Worm (Caenorhabditis elegans) whole organism, L1 larva: ENCODE results near the gene F28C6.5.

Experiments
- dpl-1 ChIP-seq, 3 experiments: fragments of 150-350 bp in 2 of 3; sonication (generic microtip) in 1 of 3; optimal IDR thresholded peaks; 2 replicates each; lab custom pipeline; 2014 to 2017; ENCODE audit warnings: missing biosample characterization in 3 of 3, missing genetic modification characterization in 3 of 3, missing genetic modification reagents in 3 of 3
- rnt-1 ChIP-seq: sonication (generic microtip); optimal IDR thresholded peaks from 2 replicates; lab custom pipeline; 2016; ENCODE audit warnings: mild to moderate bottlenecking, missing genetic modification characterization, moderate library complexity, missing compliant biosample characterization
- unc-98 ChIP-seq: fragments of 200-800 bp; sonication (Bioruptor generic); IDR thresholded peaks from 2 replicates; pipeline ENCODE4 v1.3.6; 2022; ENCODE audit warnings: missing genetic modification characterization, missing compliant biosample characterization

DNA sequence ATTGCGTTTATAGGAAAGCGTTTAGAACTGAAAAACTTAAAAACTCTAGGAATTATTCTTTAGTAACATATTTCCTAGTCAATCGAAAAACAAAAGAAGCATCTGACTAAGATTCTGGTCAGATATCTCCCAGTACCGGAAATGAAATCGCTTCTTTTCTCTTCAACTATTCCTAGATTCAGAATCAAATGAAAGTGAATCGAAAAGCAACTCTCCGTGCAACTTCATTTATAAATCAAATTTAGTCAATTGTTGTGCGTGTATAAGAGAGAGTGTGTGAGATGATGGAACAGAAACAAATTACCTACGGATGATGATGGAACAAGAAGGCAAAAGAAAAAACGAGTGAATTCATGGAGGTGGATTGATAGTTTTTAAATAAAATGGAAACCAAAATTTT is 40.1 kb upstream of the F28C6.5 start:
- TF ChIP-seq rnt-1 (tag; lab: Kevin White, UChicago), result no peak
- TF ChIP-seq dpl-1 (GFP tag; optimal IDR thresholded peaks at IDR 0.05; lab: Kevin White, UChicago), result no peak
- no peak for TF ChIP-seq unc-98 (GFP tag; lab: Robert Waterston, UW)
